Worm (Caenorhabditis elegans) whole organism, late embryonic: ENCODE data around the gene R11D1.4.

ENCODE experiments used
- T23F11.4 ChIP-seq: fragments of 200-800 bp; sonication (Bioruptor generic); optimal IDR thresholded peaks from 2 replicates; lab custom pipeline; 2018; ENCODE audit warnings: mild to moderate bottlenecking, missing genetic modification characterization, missing compliant biosample characterization
- ceh-45 ChIP-seq: fragments of 200-800 bp; sonication (Bioruptor generic); IDR thresholded peaks from 2 replicates; pipeline ENCODE4 v1.3.6; 2022; ENCODE audit warnings: missing genetic modification reagents, missing genetic modification characterization, missing compliant biosample characterization
- ceh-9 ChIP-seq: sonication (generic microtip); optimal IDR thresholded peaks from 2 replicates; lab custom pipeline; 2016; ENCODE audit warnings: mild to moderate bottlenecking, missing genetic modification characterization, inconsistent platforms, missing compliant biosample characterization
- ets-4 ChIP-seq: sonication (generic microtip); optimal IDR thresholded peaks from 2 replicates; lab custom pipeline; 2016; ENCODE audit warnings: missing genetic modification characterization, missing compliant biosample characterization
- nfya-1 ChIP-seq: sonication (generic microtip); optimal IDR thresholded peaks from 2 replicates; lab custom pipeline; 2017; ENCODE audit warnings: missing genetic modification characterization, mild to moderate bottlenecking, missing compliant biosample characterization, antibody characterized with exemption, moderate library complexity
- nhr-11 ChIP-seq: fragments of 150-350 bp; optimal IDR thresholded peaks from 2 replicates; lab custom pipeline; 2014; ENCODE audit warnings: missing biosample characterization, missing genetic modification characterization
- tbx-2 ChIP-seq: sonication (generic microtip); optimal IDR thresholded peaks from 2 replicates; lab custom pipeline; 2016; ENCODE audit warnings: missing genetic modification characterization, missing compliant biosample characterization
- ztf-16 ChIP-seq: sonication (generic microtip); optimal IDR thresholded peaks from 2 replicates; lab custom pipeline; 2017; ENCODE audit warnings: missing genetic modification characterization, missing compliant biosample characterization

ce11 chrV:12679292-12679691, 34.7 kb downstream of the R11D1.4 start:
- no peak for TF ChIP-seq ztf-16 (tag; lab: Kevin White, UChicago)
- no peak for TF ChIP-seq nhr-11
- no peak for TF ChIP-seq ceh-45
- TF ChIP-seq ceh-9 (tag; lab: Kevin White, UChicago) = no peak
- TF ChIP-seq ets-4 (tag; lab: Kevin White, UChicago) = no peak
- no peak for TF ChIP-seq nfya-1 (tag; lab: Kevin White, UChicago)
- no peak for TF ChIP-seq T23F11.4 (GFP tag; lab: Kevin White, UChicago)
- no peak for TF ChIP-seq tbx-2
